Worm (Caenorhabditis elegans) whole organism, midembryonic: ENCODE measurements around the gene cest-8.

Experiments
- T22C8.4 ChIP-seq: fragments of 200-800 bp; sonication (Bioruptor generic); IDR thresholded peaks from 2 replicates; pipeline ENCODE4 v1.3.6; 2022; ENCODE audit warnings: missing genetic modification characterization, missing compliant biosample characterization
- cog-1 ChIP-seq: sonication (generic microtip); optimal IDR thresholded peaks from 2 replicates; lab custom pipeline; 2016; ENCODE audit warnings: missing genetic modification characterization, missing compliant biosample characterization
- flt-1 ChIP-seq: fragments of 200-800 bp; sonication (Bioruptor generic); IDR thresholded peaks from 2 replicates; pipeline ENCODE4 v1.3.6; 2022; ENCODE audit warnings: missing genetic modification characterization, missing compliant biosample characterization
- med-1 ChIP-seq: sonication (generic microtip); optimal IDR thresholded peaks from 2 replicates; lab custom pipeline; 2017; ENCODE audit warnings: missing genetic modification characterization, mild to moderate bottlenecking, missing compliant biosample characterization, antibody characterized with exemption, missing genetic modification reagents; ENCODE audit not compliant: insufficient read depth
- ref-1 ChIP-seq: fragments of 200-800 bp; sonication (Bioruptor generic); conservative IDR thresholded peaks from 2 replicates; pipeline ENCODE4 v1.3.6; 2022; ENCODE audit warnings: missing genetic modification reagents, missing genetic modification characterization, missing compliant biosample characterization
- tab-1 ChIP-seq: fragments of 200-800 bp; sonication (Bioruptor generic); IDR thresholded peaks from 2 replicates; pipeline ENCODE4 v1.3.6; 2022; ENCODE audit warnings: missing genetic modification characterization, missing compliant biosample characterization
- ztf-29 ChIP-seq: fragments of 200-800 bp; sonication (Bioruptor generic); IDR thresholded peaks from 2 replicates; pipeline ENCODE4 v1.3.6; 2022; ENCODE audit warnings: missing genetic modification reagents, missing genetic modification characterization, missing compliant biosample characterization

DNA sequence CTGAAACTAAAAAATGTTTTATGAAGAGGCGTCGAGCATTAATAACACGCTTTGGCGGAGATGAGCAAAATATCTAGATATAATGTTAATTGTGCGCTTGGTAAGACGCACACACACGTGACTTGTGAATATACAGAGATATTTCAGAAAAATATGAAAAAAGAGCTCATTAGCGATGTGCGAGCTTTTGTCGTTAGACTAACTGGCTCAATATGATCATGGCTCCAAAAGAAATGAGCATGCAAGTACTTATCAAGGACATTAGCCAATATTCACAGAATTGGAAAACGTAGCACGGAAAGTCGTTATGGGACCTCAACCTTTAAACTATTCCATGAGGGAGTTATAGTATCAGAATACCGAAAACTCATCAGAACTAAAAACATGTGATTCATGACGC lies 12.4 kb upstream of the cest-8 start:
- TF ChIP-seq med-1 (GFP tag; lab: Kevin White, UChicago) (no peak), flt-1 (GFP tag; lab: Robert Waterston, UW) (no peak), cog-1 (tag; lab: Kevin White, UChicago) (no peak), ref-1 (GFP tag; lab: Robert Waterston, UW) (no peak), ztf-29 (GFP tag; lab: Robert Waterston, UW) (no peak), T22C8.4 (GFP tag; lab: Robert Waterston, UW) (no peak), tab-1 (GFP tag; lab: Robert Waterston, UW) (no peak)
